Fruit fly (Drosophila melanogaster) whole organism, prepupa: ENCODE data around the gene CG9117.
A peak's percentile ranks its signal among the peaks of the same experiment; 100 is the strongest.

Experiments used
- CG6854 ChIP-seq: fragments of 200-800 bp; sonication (Bioruptor generic); optimal IDR thresholded peaks from 2 replicates; lab custom pipeline; 2017; ENCODE audit warnings: missing biosample characterization, mild to moderate bottlenecking, missing genetic modification characterization
- CG8632 ChIP-seq: fragments of 200-800 bp; sonication (Bioruptor generic); optimal IDR thresholded peaks from 3 replicates; lab custom pipeline; 2016; ENCODE audit warnings: missing biosample characterization, missing genetic modification characterization
- Eip75B ChIP-seq: fragments of 200-800 bp; sonication (Bioruptor generic); optimal IDR thresholded peaks from 3 replicates; lab custom pipeline; 2016; ENCODE audit warnings: missing biosample characterization, missing genetic modification characterization
- Ets21C ChIP-seq: fragments of 200-800 bp; sonication (Bioruptor generic); optimal IDR thresholded peaks from 3 replicates; lab custom pipeline; 2016; ENCODE audit warnings: missing biosample characterization, missing genetic modification characterization
- Sox102F ChIP-seq: fragments of 200-800 bp; sonication (Bioruptor generic); optimal IDR thresholded peaks from 2 replicates; lab custom pipeline; 2016; ENCODE audit warnings: missing biosample characterization, mild to moderate bottlenecking, missing genetic modification characterization
- Sox14 ChIP-seq: fragments of 200-800 bp; sonication (Bioruptor generic); optimal IDR thresholded peaks from 3 replicates; lab custom pipeline; 2016; ENCODE audit warnings: missing biosample characterization, missing genetic modification characterization
- eg ChIP-seq: fragments of 200-800 bp; sonication (Bioruptor generic); IDR thresholded peaks from 3 replicates; pipeline ENCODE4 v1.3.6; 2022; ENCODE audit warnings: missing biosample characterization, missing genetic modification characterization
- fd59A ChIP-seq: fragments of 200-800 bp; sonication (Bioruptor generic); optimal IDR thresholded peaks from 2 replicates; lab custom pipeline; 2017; ENCODE audit warnings: missing biosample characterization, mild to moderate bottlenecking, missing genetic modification characterization, missing genetic modification reagents
- ss ChIP-seq, 2 experiments: fragments of 200-800 bp; sonication (Bioruptor generic); optimal IDR thresholded peaks; 2 replicates in 1 of 2; 3 replicates in 1 of 2; lab custom pipeline; 2017 to 2018; ENCODE audit warnings: mild to moderate bottlenecking in 2 of 2, missing biosample characterization in 2 of 2, missing genetic modification characterization in 2 of 2, moderate library complexity in 1 of 2
- svp ChIP-seq: fragments of 200-800 bp; sonication (Bioruptor generic); peaks from one replicate; lab custom pipeline; 2016; ENCODE audit warnings: missing biosample characterization, missing genetic modification characterization

dm6 chr2L:5997609-5998229, 40.0 kb downstream of the CG9117 start:
- TF ChIP-seq CG8632 (peak; percentile 44), CG6854 (GFP tag; lab: Kevin White, UChicago) (peak; percentile 69), eg (GFP tag; lab: Robert Waterston, UW) (no peak), Eip75B (GFP tag; lab: Kevin White, UChicago) (no peak), fd59A (peak; percentile 16), Sox102F (GFP tag; lab: Kevin White, UChicago) (no peak), ss (GFP tag; optimal IDR thresholded peaks at IDR 0.05; lab: Kevin White, UChicago) (peak; percentile 30 to 78), Ets21C (GFP tag; lab: Kevin White, UChicago) (no peak), Sox14 (no peak), svp (GFP tag; lab: Kevin White, UChicago) (no peak)
